Fruit fly (Drosophila melanogaster) whole organism, embryonic: ENCODE data around the gene Cyp4d1.
A peak's percentile ranks its signal among the peaks of the same experiment; 100 is the strongest.

ENCODE experiments used
- Ada2b ChIP-seq: fragments of 200-800 bp; sonication (Bioruptor generic); IDR thresholded peaks from 2 replicates; pipeline ENCODE4 v1.3.6; 2022; ENCODE audit warnings: missing biosample characterization, missing genetic modification characterization
- Atf-2 ChIP-seq: fragments of 200-800 bp; sonication (Bioruptor generic); optimal IDR thresholded peaks from 2 replicates; lab custom pipeline; 2016; ENCODE audit warnings: missing biosample characterization, missing genetic modification characterization
- Bdp1 ChIP-seq: fragments of 200-800 bp; sonication (Bioruptor generic); optimal IDR thresholded peaks from 3 replicates; lab custom pipeline; 2016; ENCODE audit warnings: missing biosample characterization, missing genetic modification characterization
- CG10979 ChIP-seq: fragments of 200-800 bp; sonication (Bioruptor generic); optimal IDR thresholded peaks from 2 replicates; lab custom pipeline; 2018; ENCODE audit warnings: missing biosample characterization, mild to moderate bottlenecking, missing genetic modification characterization, moderate library complexity
- CG11560 ChIP-seq: fragments of 200-800 bp; sonication (Bioruptor generic); IDR thresholded peaks from 3 replicates; pipeline ENCODE4 v1.3.6; 2022; ENCODE audit warnings: missing biosample characterization, missing genetic modification characterization
- CG11696 ChIP-seq: fragments of 200-800 bp; sonication (Bioruptor generic); IDR thresholded peaks from 2 replicates; pipeline ENCODE4 v1.3.6; 2022; ENCODE audit warnings: missing biosample characterization, missing genetic modification characterization
- CG11723 ChIP-seq: fragments of 200-800 bp; sonication (Bioruptor generic); optimal IDR thresholded peaks from 2 replicates; lab custom pipeline; 2017; ENCODE audit warnings: missing biosample characterization, mild to moderate bottlenecking, missing genetic modification characterization
- CG12391 ChIP-seq: fragments of 200-800 bp; sonication (Bioruptor generic); optimal IDR thresholded peaks from 3 replicates; lab custom pipeline; 2018; ENCODE audit warnings: missing biosample characterization, mild to moderate bottlenecking, missing genetic modification characterization, moderate library complexity
- CG14860 ChIP-seq: fragments of 200-800 bp; sonication (Bioruptor generic); IDR thresholded peaks from 3 replicates; pipeline ENCODE4 v1.3.6; 2022; ENCODE audit warnings: missing biosample characterization, missing genetic modification characterization; ENCODE audit not compliant: partially characterized antibody
- CG15269 ChIP-seq: fragments of 200-800 bp; sonication (Bioruptor generic); optimal IDR thresholded peaks from 2 replicates; lab custom pipeline; 2018; ENCODE audit warnings: missing biosample characterization, mild to moderate bottlenecking, missing genetic modification characterization, moderate library complexity
- CG1603 ChIP-seq: fragments of 200-800 bp; sonication (Bioruptor generic); optimal IDR thresholded peaks from 2 replicates; lab custom pipeline; 2019; ENCODE audit warnings: missing biosample characterization, mild to moderate bottlenecking, missing genetic modification characterization, moderate library complexity
- CG17359 ChIP-seq: fragments of 200-800 bp; sonication (Bioruptor generic); optimal IDR thresholded peaks from 3 replicates; lab custom pipeline; 2018; ENCODE audit warnings: missing biosample characterization, mild to moderate bottlenecking, missing genetic modification characterization, moderate library complexity
- CG2199 ChIP-seq: fragments of 200-800 bp; sonication (Bioruptor generic); IDR thresholded peaks from 3 replicates; pipeline ENCODE4 v1.3.6; 2022; ENCODE audit warnings: missing biosample characterization, missing genetic modification characterization
- CG3847 ChIP-seq: fragments of 200-800 bp; sonication (Bioruptor generic); IDR thresholded peaks from 2 replicates; pipeline ENCODE4 v1.3.6; 2022; ENCODE audit warnings: missing biosample characterization, missing genetic modification characterization
- CG4404 ChIP-seq: fragments of 200-800 bp; sonication (Bioruptor generic); IDR thresholded peaks from 2 replicates; pipeline ENCODE4 v1.3.6; 2022; ENCODE audit warnings: missing biosample characterization, missing genetic modification characterization
- CG6854 ChIP-seq: fragments of 200-800 bp; sonication (Bioruptor generic); optimal IDR thresholded peaks from 3 replicates; lab custom pipeline; 2017; ENCODE audit warnings: missing biosample characterization, mild to moderate bottlenecking, missing genetic modification characterization
- CG7963 ChIP-seq: fragments of 200-800 bp; sonication (Bioruptor generic); IDR thresholded peaks from 3 replicates; pipeline ENCODE4 v1.3.6; 2022; ENCODE audit warnings: missing biosample characterization, missing genetic modification characterization; ENCODE audit not compliant: partially characterized antibody
- CG8359 ChIP-seq: fragments of 200-800 bp; sonication (Bioruptor generic); optimal IDR thresholded peaks from 2 replicates; lab custom pipeline; 2017; ENCODE audit warnings: missing biosample characterization, mild to moderate bottlenecking, missing genetic modification characterization, borderline replicate concordance
- CG8765 ChIP-seq: fragments of 200-800 bp; sonication (Bioruptor generic); IDR thresholded peaks from 2 replicates; pipeline ENCODE4 v1.3.6; 2022; ENCODE audit warnings: missing biosample characterization, missing genetic modification characterization
- CG9609 ChIP-seq: fragments of 200-800 bp; sonication (Bioruptor generic); optimal IDR thresholded peaks from 3 replicates; lab custom pipeline; 2016; ENCODE audit warnings: missing biosample characterization, missing genetic modification characterization
- CG9817 ChIP-seq: fragments of 200-800 bp; sonication (Bioruptor generic); optimal IDR thresholded peaks from 2 replicates; lab custom pipeline; 2018; ENCODE audit warnings: missing biosample characterization, mild to moderate bottlenecking, missing genetic modification characterization, moderate library complexity
- CrebB ChIP-seq: fragments of 200-800 bp; sonication (Bioruptor generic); optimal IDR thresholded peaks from 3 replicates; lab custom pipeline; 2018; ENCODE audit warnings: missing biosample characterization, mild to moderate bottlenecking, missing genetic modification characterization
- Dad ChIP-seq: fragments of 200-800 bp; sonication (Bioruptor generic); optimal IDR thresholded peaks from 3 replicates; lab custom pipeline; 2016; ENCODE audit warnings: missing biosample characterization, missing genetic modification characterization
- Rx ChIP-seq: fragments of 200-800 bp; sonication (Bioruptor generic); IDR thresholded peaks from 2 replicates; pipeline ENCODE4 v1.3.6; 2022; ENCODE audit warnings: missing biosample characterization, missing genetic modification characterization
- Xrp1 ChIP-seq: fragments of 200-800 bp; sonication (Bioruptor generic); IDR thresholded peaks from 2 replicates; pipeline ENCODE4 v1.3.6; 2022; ENCODE audit warnings: missing biosample characterization, missing genetic modification characterization
- caup ChIP-seq: fragments of 200-800 bp; sonication (Bioruptor generic); optimal IDR thresholded peaks from 3 replicates; lab custom pipeline; 2017; ENCODE audit warnings: missing biosample characterization, mild to moderate bottlenecking, missing genetic modification characterization, moderate library complexity; ENCODE audit not compliant: severe bottlenecking
- chm ChIP-seq: fragments of 200-800 bp; sonication (Bioruptor generic); IDR thresholded peaks from 2 replicates; pipeline ENCODE4 v1.3.6; 2022; ENCODE audit warnings: missing biosample characterization, missing genetic modification characterization
- crol ChIP-seq: fragments of 200-800 bp; sonication (Bioruptor generic); IDR thresholded peaks from 2 replicates; pipeline ENCODE4 v1.3.6; 2022; ENCODE audit warnings: missing biosample characterization, missing genetic modification characterization
- da ChIP-seq: fragments of 200-800 bp; sonication (Bioruptor generic); optimal IDR thresholded peaks from 2 replicates; lab custom pipeline; 2016; ENCODE audit warnings: missing biosample characterization, missing genetic modification characterization
- dmrt11E ChIP-seq: fragments of 200-800 bp; sonication (Bioruptor generic); optimal IDR thresholded peaks from 3 replicates; lab custom pipeline; 2018; ENCODE audit warnings: missing biosample characterization, mild to moderate bottlenecking, missing genetic modification characterization, moderate library complexity
- dpn ChIP-seq, 2 experiments: fragments of 200-800 bp; sonication (Bioruptor generic); optimal IDR thresholded peaks; 3 replicates each; lab custom pipeline; 2016; ENCODE audit warnings: missing biosample characterization in 2 of 2, missing genetic modification characterization in 2 of 2
- esg ChIP-seq: fragments of 200-800 bp; sonication (Bioruptor generic); conservative IDR thresholded peaks from 2 replicates; pipeline ENCODE4 v1.3.6; 2022; ENCODE audit warnings: missing biosample characterization, missing genetic modification characterization
- fd96Cb ChIP-seq: fragments of 200-800 bp; sonication (Bioruptor generic); optimal IDR thresholded peaks from 2 replicates; lab custom pipeline; 2018; ENCODE audit warnings: missing biosample characterization, mild to moderate bottlenecking, missing genetic modification characterization, moderate library complexity
- lab ChIP-seq: fragments of 200-800 bp; sonication (Bioruptor generic); optimal IDR thresholded peaks from 3 replicates; lab custom pipeline; 2017; ENCODE audit warnings: missing biosample characterization, missing genetic modification characterization, mild to moderate bottlenecking, moderate library complexity, missing genetic modification reagents
- mam ChIP-seq: fragments of 200-800 bp; sonication (Bioruptor generic); optimal IDR thresholded peaks from 3 replicates; lab custom pipeline; 2016; ENCODE audit warnings: missing biosample characterization, missing genetic modification characterization
- mld ChIP-seq: fragments of 200-800 bp; sonication (Bioruptor generic); IDR thresholded peaks from 3 replicates; pipeline ENCODE4 v1.3.6; 2022; ENCODE audit warnings: missing biosample characterization, missing genetic modification characterization; ENCODE audit not compliant: partially characterized antibody
- nmo ChIP-seq: fragments of 200-800 bp; sonication (Bioruptor generic); optimal IDR thresholded peaks from 2 replicates; lab custom pipeline; 2018; ENCODE audit warnings: missing biosample characterization, mild to moderate bottlenecking, missing genetic modification characterization, moderate library complexity
- peb ChIP-seq: fragments of 200-800 bp; sonication (Bioruptor generic); IDR thresholded peaks from 2 replicates; pipeline ENCODE4 v1.3.6; 2022; ENCODE audit warnings: missing biosample characterization, missing genetic modification characterization
- prd ChIP-seq, 3 experiments: fragments of >200 bp in 2 of 3; fragments of 200-800 bp in 1 of 3; sonication (Bioruptor generic) in 1 of 3; optimal IDR thresholded peaks in 2 of 3; IDR thresholded peaks in 1 of 3; 2 replicates in 2 of 3; 3 replicates in 1 of 3; pipeline versions ENCODE4 v1.3.6 to Lab custom; 2017 to 2022; ENCODE audit warnings: missing biosample characterization in 1 of 3, missing genetic modification characterization in 1 of 3
- ro ChIP-seq: fragments of 200-800 bp; sonication (Bioruptor generic); IDR thresholded peaks from 2 replicates; pipeline ENCODE4 v1.3.6; 2022; ENCODE audit warnings: missing biosample characterization, missing genetic modification characterization
- sens ChIP-seq: fragments of 200-800 bp; sonication (Bioruptor generic); peaks from one replicate; lab custom pipeline; 2016; ENCODE audit warnings: missing biosample characterization, missing genetic modification characterization
- shn ChIP-seq: fragments of 200-800 bp; sonication (Bioruptor generic); optimal IDR thresholded peaks from 3 replicates; lab custom pipeline; 2016; ENCODE audit warnings: missing biosample characterization, missing genetic modification characterization
- tna ChIP-seq: fragments of 200-800 bp; sonication (Bioruptor generic); IDR thresholded peaks from 2 replicates; pipeline ENCODE4 v1.3.6; 2022; ENCODE audit warnings: missing biosample characterization, missing genetic modification characterization; ENCODE audit not compliant: partially characterized antibody
- unpg ChIP-seq: fragments of 200-800 bp; sonication (Bioruptor generic); optimal IDR thresholded peaks from 3 replicates; lab custom pipeline; 2018; ENCODE audit warnings: missing biosample characterization, mild to moderate bottlenecking, missing genetic modification characterization, moderate library complexity
- vfl ChIP-seq: fragments of 200-800 bp; sonication (Bioruptor generic); optimal IDR thresholded peaks from 2 replicates; lab custom pipeline; 2016; ENCODE audit warnings: missing biosample characterization, missing genetic modification characterization
- wdn ChIP-seq: fragments of 200-800 bp; sonication (Bioruptor generic); IDR thresholded peaks from 2 replicates; pipeline ENCODE4 v1.3.6; 2022; ENCODE audit warnings: missing biosample characterization, missing genetic modification characterization
- zen ChIP-seq: fragments of 200-800 bp; sonication (Bioruptor generic); optimal IDR thresholded peaks from 3 replicates; lab custom pipeline; 2018; ENCODE audit warnings: missing biosample characterization, mild to moderate bottlenecking, missing genetic modification characterization, moderate library complexity

Cyp4d1 gene

dm6 chrX:2121716-2122601 lies 40.0 kb downstream of the Cyp4d1 start (continued):
- TF ChIP-seq esg (GFP tag; lab: Robert Waterston, UW) (0 out of 2 replicates have a peak, but pooled peaks have one; percentile 6), tna (GFP tag; lab: Robert Waterston, UW) (no peak), CG11696 (GFP tag; lab: Robert Waterston, UW) (no peak), crol (GFP tag; lab: Robert Waterston, UW) (no peak; the same call in 1 of the 2 replicates), mld (GFP tag; lab: Robert Waterston, UW) (no peak), nmo (GFP tag; lab: Kevin White, UChicago) (peak; percentile 37), lab (no peak), CG12391 (tag; lab: Kevin White, UChicago) (peak; percentile 49), CG7963 (GFP tag; lab: Robert Waterston, UW) (no peak), CG8359 (GFP tag; lab: Kevin White, UChicago) (peak; percentile 16), Xrp1 (peak; percentile 32; the same call in 1 of the 2 replicates), Bdp1 (no peak), Rx (GFP tag; lab: Robert Waterston, UW) (no peak), peb (GFP tag; lab: Robert Waterston, UW) (0 out of 2 replicates have a peak, but pooled peaks have one; percentile 34), CG14860 (GFP tag; lab: Robert Waterston, UW) (no peak), CG10979 (tag; lab: Kevin White, UChicago) (peak; percentile 56), Ada2b (GFP tag; lab: Robert Waterston, UW) (peak; percentile 26; the same call in 1 of the 2 replicates), CG3847 (no peak), CG9817 (tag; lab: Kevin White, UChicago) (peak; percentile 10), CG8765 (GFP tag; lab: Robert Waterston, UW) (no peak), Atf-2 (GFP tag; lab: Kevin White, UChicago) (no peak), da (GFP tag; lab: Kevin White, UChicago) (no peak), CG1603 (tag; lab: Kevin White, UChicago) (peak; percentile 70), shn (GFP tag; lab: Kevin White, UChicago) (peak; percentile 49), CG6854 (GFP tag; lab: Kevin White, UChicago) (no peak), CG11560 (no peak), vfl (GFP tag; lab: Kevin White, UChicago) (no peak), dmrt11E (tag; lab: Kevin White, UChicago) (peak; percentile 62), sens (GFP tag; lab: Kevin White, UChicago) (peak; percentile 93), zen (tag; lab: Kevin White, UChicago) (no peak), prd (optimal IDR thresholded peaks at IDR 0.05; lab: Kevin White, UChicago) (no peak), prd (GFP tag; IDR thresholded peaks at IDR 0.05; lab: Robert Waterston, UW) (peak; percentile 41; the same call in 2 of the 3 replicates), CG4404 (GFP tag; lab: Robert Waterston, UW) (no peak), fd96Cb (tag; lab: Kevin White, UChicago) (peak; percentile 42), dpn (GFP tag; optimal IDR thresholded peaks at IDR 0.05; lab: Kevin White, UChicago) (peak in 1 of 2 experiments; percentile 48), Dad (GFP tag; lab: Kevin White, UChicago) (no peak), CG9609 (GFP tag; lab: Kevin White, UChicago) (peak; percentile 2), CrebB (no peak), CG11723 (no peak), CG15269 (tag; lab: Kevin White, UChicago) (no peak), caup (no peak), ro (no peak), chm (GFP tag; lab: Robert Waterston, UW) (peak; percentile 35; the same call in 1 of the 2 replicates), CG17359 (tag; lab: Kevin White, UChicago) (peak; percentile 38), CG2199 (GFP tag; lab: Robert Waterston, UW) (no peak), unpg (peak; percentile 49), wdn (GFP tag; lab: Robert Waterston, UW) (no peak), mam (GFP tag; lab: Kevin White, UChicago) (no peak)
